Worm (Caenorhabditis elegans) whole organism, young adult: ENCODE measurements around the gene nlp-11.
A peak's percentile ranks its signal among the peaks of the same experiment; 100 is the strongest.

Source experiments
- B0336.3 ChIP-seq: fragments of 200-800 bp; sonication (Bioruptor generic); IDR thresholded peaks from 2 replicates; pipeline ENCODE4 v1.3.6; 2022; ENCODE audit warnings: missing genetic modification characterization, missing compliant biosample characterization
- D2030.7 ChIP-seq: fragments of 200-800 bp; sonication (Bioruptor generic); IDR thresholded peaks from 2 replicates; pipeline ENCODE4 v1.3.6; 2022; ENCODE audit warnings: missing genetic modification reagents, missing genetic modification characterization, missing compliant biosample characterization
- F23B12.7 ChIP-seq: sonication (generic microtip); optimal IDR thresholded peaks from 2 replicates; lab custom pipeline; 2017; ENCODE audit warnings: missing genetic modification characterization, mild to moderate bottlenecking, missing compliant biosample characterization, antibody characterized with exemption, moderate library complexity; ENCODE audit not compliant: insufficient read depth
- F49E8.2 ChIP-seq: sonication (generic microtip); optimal IDR thresholded peaks from 3 replicates; lab custom pipeline; 2017; ENCODE audit warnings: missing genetic modification characterization, mild to moderate bottlenecking, missing compliant biosample characterization, antibody characterized with exemption, moderate library complexity; ENCODE audit not compliant: insufficient read depth
- F57A8.1 ChIP-seq: fragments of 200-800 bp; sonication (Bioruptor generic); optimal IDR thresholded peaks from 2 replicates; lab custom pipeline; 2018; ENCODE audit warnings: mild to moderate bottlenecking, missing genetic modification characterization, moderate library complexity, missing compliant biosample characterization
- K11D2.4 ChIP-seq: fragments of 200-800 bp; sonication (Bioruptor generic); IDR thresholded peaks from 2 replicates; pipeline ENCODE4 v1.3.6; 2022; ENCODE audit warnings: missing genetic modification reagents, missing genetic modification characterization, missing compliant biosample characterization
- K12H6.12 ChIP-seq: fragments of 200-800 bp; sonication (Bioruptor generic); optimal IDR thresholded peaks from 2 replicates; lab custom pipeline; 2018; ENCODE audit warnings: mild to moderate bottlenecking, missing genetic modification characterization, missing compliant biosample characterization
- T26A5.8 ChIP-seq: sonication (generic microtip); optimal IDR thresholded peaks from 2 replicates; lab custom pipeline; 2016; ENCODE audit warnings: missing genetic modification characterization, missing compliant biosample characterization
- Y67H2A.10 ChIP-seq: fragments of 200-800 bp; sonication (Bioruptor generic); conservative IDR thresholded peaks from 2 replicates; pipeline ENCODE4 v1.3.6; 2022; ENCODE audit warnings: missing genetic modification reagents, missing genetic modification characterization, missing compliant biosample characterization
- akir-1 ChIP-seq: fragments of 200-800 bp; sonication (Bioruptor generic); optimal IDR thresholded peaks from 2 replicates; lab custom pipeline; 2018; ENCODE audit warnings: mild to moderate bottlenecking, missing genetic modification characterization, moderate library complexity, missing compliant biosample characterization
- aptf-3 ChIP-seq: fragments of 200-800 bp; sonication (Bioruptor generic); IDR thresholded peaks from 2 replicates; pipeline ENCODE4 v1.3.6; 2022; ENCODE audit warnings: missing genetic modification characterization, missing compliant biosample characterization
- athp-1 ChIP-seq: sonication (generic microtip); optimal IDR thresholded peaks from 2 replicates; lab custom pipeline; 2017; ENCODE audit warnings: mild to moderate bottlenecking, missing genetic modification characterization, missing compliant biosample characterization
- attf-6 ChIP-seq: fragments of 200-800 bp; sonication (Bioruptor generic); IDR thresholded peaks from 2 replicates; pipeline ENCODE4 v1.3.6; 2022; ENCODE audit warnings: missing genetic modification reagents, missing genetic modification characterization, missing compliant biosample characterization
- cebp-1 ChIP-seq, 2 experiments: fragments of 200-800 bp in 1 of 2; sonication (Bioruptor generic) in 1 of 2; sonication (generic microtip) in 1 of 2; IDR thresholded peaks in 1 of 2; optimal IDR thresholded peaks in 1 of 2; 2 replicates each; pipeline versions ENCODE4 v1.3.6 to Lab custom; 2017 to 2022; ENCODE audit warnings: missing compliant biosample characterization in 2 of 2, missing genetic modification characterization in 2 of 2, mild to moderate bottlenecking in 1 of 2, missing genetic modification reagents in 1 of 2, moderate library complexity in 1 of 2
- ceh-100 ChIP-seq: fragments of 200-800 bp; sonication (Bioruptor generic); IDR thresholded peaks from 2 replicates; pipeline ENCODE4 v1.3.6; 2022; ENCODE audit warnings: missing genetic modification reagents, missing genetic modification characterization, missing compliant biosample characterization
- ceh-58 ChIP-seq: fragments of 200-800 bp; sonication (Bioruptor generic); IDR thresholded peaks from 2 replicates; pipeline ENCODE4 v1.3.6; 2022; ENCODE audit warnings: missing genetic modification characterization, missing compliant biosample characterization
- dox-1 ChIP-seq: fragments of 200-800 bp; sonication (Bioruptor generic); IDR thresholded peaks from 2 replicates; pipeline ENCODE4 v1.3.6; 2022; ENCODE audit warnings: missing genetic modification reagents, missing genetic modification characterization, missing compliant biosample characterization
- dpl-1 ChIP-seq: fragments of 150-350 bp; optimal IDR thresholded peaks from 2 replicates; lab custom pipeline; 2014; ENCODE audit warnings: missing biosample characterization, missing genetic modification reagents, missing genetic modification characterization
- fkh-3 ChIP-seq: sonication (generic microtip); optimal IDR thresholded peaks from 2 replicates; lab custom pipeline; 2016; ENCODE audit warnings: mild to moderate bottlenecking, missing genetic modification characterization, missing compliant biosample characterization
- lag-1 ChIP-seq: fragments of 200-800 bp; sonication (Bioruptor generic); IDR thresholded peaks from 2 replicates; pipeline ENCODE4 v1.3.6; 2022; ENCODE audit warnings: missing genetic modification reagents, missing genetic modification characterization, missing compliant biosample characterization
- let-607 ChIP-seq, 2 experiments: fragments of 200-800 bp in 1 of 2; sonication (Bioruptor generic) in 1 of 2; sonication (generic microtip) in 1 of 2; optimal IDR thresholded peaks; 2 replicates each; lab custom pipeline; 2016 to 2018; ENCODE audit warnings: mild to moderate bottlenecking in 2 of 2, missing compliant biosample characterization in 2 of 2, missing genetic modification characterization in 2 of 2, moderate library complexity in 2 of 2, missing genotype in 1 of 2
- lin-35 ChIP-seq, 3 experiments: fragments of 150-350 bp in 2 of 3; sonication (generic microtip) in 1 of 3; optimal IDR thresholded peaks; 2 replicates each; lab custom pipeline; 2014 to 2018; ENCODE audit warnings: missing biosample characterization in 3 of 3, missing genetic modification characterization in 3 of 3, missing genetic modification reagents in 3 of 3
- lin-54 ChIP-seq: fragments of 200-800 bp; sonication (Bioruptor generic); optimal IDR thresholded peaks from 2 replicates; lab custom pipeline; 2018; ENCODE audit warnings: mild to moderate bottlenecking, missing genetic modification characterization, missing compliant biosample characterization
- lsl-1 ChIP-seq: fragments of 200-800 bp; sonication (Bioruptor generic); optimal IDR thresholded peaks from 2 replicates; lab custom pipeline; 2018; ENCODE audit warnings: mild to moderate bottlenecking, missing genetic modification characterization, moderate library complexity, missing compliant biosample characterization
- madf-6 ChIP-seq: fragments of 200-800 bp; sonication (Bioruptor generic); IDR thresholded peaks from 2 replicates; pipeline ENCODE4 v1.3.6; 2022; ENCODE audit warnings: missing genetic modification reagents, missing genetic modification characterization, missing compliant biosample characterization
- madf-8 ChIP-seq: fragments of 200-800 bp; sonication (Bioruptor generic); conservative IDR thresholded peaks from 2 replicates; pipeline ENCODE4 v1.3.6; 2022; ENCODE audit warnings: missing genetic modification reagents, missing genetic modification characterization, missing compliant biosample characterization
- mel-28 ChIP-seq: sonication (generic microtip); optimal IDR thresholded peaks from 2 replicates; lab custom pipeline; 2016; ENCODE audit warnings: borderline replicate concordance, mild to moderate bottlenecking, missing genetic modification characterization, missing compliant biosample characterization
- nfya-1 ChIP-seq: sonication (generic microtip); optimal IDR thresholded peaks from 2 replicates; lab custom pipeline; 2017; ENCODE audit warnings: antibody characterized with exemption, missing compliant biosample characterization, missing genetic modification characterization, borderline replicate concordance; ENCODE audit not compliant: insufficient read depth
- nfyb-1 ChIP-seq: fragments of 200-800 bp; sonication (Bioruptor generic); IDR thresholded peaks from 2 replicates; pipeline ENCODE4 v1.3.6; 2022; ENCODE audit warnings: missing genetic modification reagents, missing genetic modification characterization, missing compliant biosample characterization
- nhr-90 ChIP-seq: sonication (generic microtip); optimal IDR thresholded peaks from 2 replicates; lab custom pipeline; 2016; ENCODE audit warnings: missing genotype, mild to moderate bottlenecking, missing genetic modification characterization, missing compliant biosample characterization
- pbrm-1 ChIP-seq: fragments of 200-800 bp; sonication (Bioruptor generic); IDR thresholded peaks from 2 replicates; pipeline ENCODE4 v1.3.6; 2022; ENCODE audit warnings: missing genetic modification reagents, missing genetic modification characterization, missing compliant biosample characterization
- pha-4 ChIP-seq: fragments of 150-350 bp; sonication (generic microtip); optimal IDR thresholded peaks from 2 replicates; lab custom pipeline; 2014; ENCODE audit warnings: missing biosample characterization, missing genetic modification reagents, missing genetic modification characterization
- rpc-1 ChIP-seq, 2 experiments: fragments of 150-350 bp in 1 of 2; sonication (generic microtip) in 1 of 2; optimal IDR thresholded peaks; 2 replicates each; lab custom pipeline; 2014 to 2018; ENCODE audit warnings: missing biosample characterization in 1 of 2, missing genetic modification characterization in 1 of 2, missing genetic modification reagents in 1 of 2, missing genotype in 1 of 2
- sdz-38 ChIP-seq: sonication (generic microtip); optimal IDR thresholded peaks from 2 replicates; lab custom pipeline; 2016; ENCODE audit warnings: missing genotype, missing genetic modification characterization, missing compliant biosample characterization
- snpc-1.1 ChIP-seq: sonication (generic microtip); optimal IDR thresholded peaks from 2 replicates; lab custom pipeline; 2017; ENCODE audit warnings: missing genetic modification characterization, mild to moderate bottlenecking, missing compliant biosample characterization, antibody characterized with exemption, moderate library complexity, missing genotype, missing genetic modification reagents; ENCODE audit not compliant: insufficient read depth
- snpc-1.3 ChIP-seq: sonication (generic microtip); optimal IDR thresholded peaks from 2 replicates; lab custom pipeline; 2017; ENCODE audit warnings: missing genetic modification characterization, mild to moderate bottlenecking, missing compliant biosample characterization, antibody characterized with exemption, moderate library complexity, missing genotype, missing genetic modification reagents; ENCODE audit not compliant: insufficient read depth
- snpc-4 ChIP-seq, 5 experiments: fragments of 150-350 bp in 1 of 5; sonication (generic microtip) in 4 of 5; optimal IDR thresholded peaks; 2 replicates each; lab custom pipeline; 2014 to 2018; ENCODE audit warnings: missing genetic modification characterization in 5 of 5, missing biosample characterization in 3 of 5, antibody characterized with exemption in 2 of 5, mild to moderate bottlenecking in 2 of 5, missing compliant biosample characterization in 2 of 5, missing genotype in 2 of 5, moderate library complexity in 2 of 5, missing genetic modification reagents in 1 of 5
- tbp1 ChIP-seq: fragments of 200-800 bp; sonication (Bioruptor generic); optimal IDR thresholded peaks from 2 replicates; lab custom pipeline; 2018; ENCODE audit warnings: mild to moderate bottlenecking, missing genetic modification characterization, missing compliant biosample characterization
- unc-130 ChIP-seq: sonication (generic microtip); optimal IDR thresholded peaks from 2 replicates; lab custom pipeline; 2016; ENCODE audit warnings: missing genetic modification reagents, missing genetic modification characterization, missing compliant biosample characterization
- xnd-1 ChIP-seq: sonication (generic microtip); optimal IDR thresholded peaks from 2 replicates; lab custom pipeline; 2016; ENCODE audit warnings: missing genotype, missing genetic modification reagents, missing genetic modification characterization, missing compliant biosample characterization
- zim-3 ChIP-seq: sonication (generic microtip); optimal IDR thresholded peaks from 2 replicates; lab custom pipeline; 2017; ENCODE audit warnings: mild to moderate bottlenecking, missing genetic modification characterization, moderate library complexity, missing compliant biosample characterization
- ztf-22 ChIP-seq: fragments of 200-800 bp; sonication (Bioruptor generic); optimal IDR thresholded peaks from 2 replicates; lab custom pipeline; 2018; ENCODE audit warnings: mild to moderate bottlenecking, missing genetic modification characterization, moderate library complexity, missing compliant biosample characterization
- ztf-6 ChIP-seq: fragments of 200-800 bp; sonication (Bioruptor generic); IDR thresholded peaks from 2 replicates; pipeline ENCODE4 v1.3.6; 2022; ENCODE audit warnings: missing genetic modification reagents, missing genetic modification characterization, missing compliant biosample characterization

The nlp-11 gene

DNA sequence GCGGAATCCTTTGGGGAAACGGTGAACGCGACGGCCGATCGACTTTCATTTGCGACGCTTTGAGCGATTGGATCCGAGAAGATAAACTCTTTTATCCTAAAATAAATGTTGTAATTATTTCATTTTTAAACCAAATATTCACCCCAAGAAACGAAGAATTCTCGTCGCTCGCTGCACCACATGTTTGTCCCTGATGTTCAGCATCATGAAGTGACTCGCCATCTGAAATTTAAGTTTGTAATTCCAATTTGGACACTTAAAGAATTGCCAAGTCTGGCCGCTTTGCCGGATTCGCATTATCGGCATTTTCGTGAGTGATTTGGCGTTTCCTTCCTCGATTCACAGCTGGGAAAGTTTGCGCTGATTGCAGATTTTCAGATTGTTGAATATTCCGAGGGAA is 26.2 kb upstream of the nlp-11 start, which contains the start of gene Y53C12A.6:
TSS of gene Y53C12A.6 (minus strand) at position 101 of the 400 bp plus-strand sequence.
- no peak for TF ChIP-seq fkh-3 (tag; lab: Kevin White, UChicago)
- no peak for TF ChIP-seq lsl-1
- TF ChIP-seq nfya-1 (tag; lab: Kevin White, UChicago) = no peak
- TF ChIP-seq aptf-3 (GFP tag; lab: Robert Waterston, UW) = no peak
- TF ChIP-seq tbp1 (GFP tag; lab: Kevin White, UChicago) = no peak
- no peak for TF ChIP-seq ztf-22
- no peak for TF ChIP-seq sdz-38
- TF ChIP-seq attf-6 = no peak
- no peak for TF ChIP-seq nhr-90 (tag; lab: Kevin White, UChicago)
- TF ChIP-seq ceh-58 (GFP tag; lab: Robert Waterston, UW) = no peak
- TF ChIP-seq pbrm-1 (GFP tag; lab: Robert Waterston, UW) = no peak

DNA sequence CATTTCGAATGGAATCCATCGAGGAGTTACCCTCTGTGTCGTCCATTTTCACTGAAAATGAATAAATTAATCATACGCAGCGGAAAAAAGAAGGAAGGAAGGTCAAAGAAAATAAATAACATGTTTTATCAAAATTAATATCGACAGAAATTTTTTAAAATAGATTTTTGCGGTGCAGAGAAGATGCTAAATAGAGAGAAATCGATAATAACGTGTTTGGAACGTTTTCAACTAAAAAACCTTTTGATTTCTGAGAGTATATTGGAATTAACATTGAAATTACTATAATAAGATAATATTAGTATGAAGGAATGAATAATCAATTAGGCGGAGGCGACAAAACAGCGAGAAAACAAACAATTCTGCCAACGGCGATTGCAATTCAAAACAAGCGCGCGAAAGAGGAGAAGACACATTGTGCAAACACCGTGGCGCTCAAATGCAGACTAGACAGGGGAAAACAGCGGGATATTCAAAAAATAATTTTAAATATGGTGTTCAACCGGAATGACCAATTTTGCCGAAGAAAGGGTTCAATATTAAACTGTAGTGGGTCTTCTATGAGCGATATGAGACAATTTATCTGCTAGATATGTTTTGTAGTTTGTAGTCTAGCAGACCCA is 24.8 kb upstream of the nlp-11 start, which contains the start of gene wee-1.3:
TSS of gene wee-1.3 (minus strand) at position 51 of the 623 bp plus-strand sequence.
- 0 out of 2 replicates have a peak, but pooled peaks have one; percentile 33 for TF ChIP-seq D2030.7
- TF ChIP-seq snpc-1.1 (tag; lab: Kevin White, UChicago) = no peak
- TF ChIP-seq lin-35 (GFP tag; optimal IDR thresholded peaks at IDR 0.05; lab: Kevin White, UChicago) = peak; percentile 20 to 95 (median 70)
- peak in 1 of 2 experiments; percentile 18 for TF ChIP-seq let-607 (tag; optimal IDR thresholded peaks at IDR 0.05; lab: Kevin White, UChicago)
- peak; percentile 44; the same call in 1 of the 2 replicates for TF ChIP-seq nfyb-1 (GFP tag; lab: Robert Waterston, UW)
- no peak for TF ChIP-seq mel-28 (tag; lab: Kevin White, UChicago)
- TF ChIP-seq akir-1 (GFP tag; lab: Kevin White, UChicago) = no peak
- no peak for TF ChIP-seq rpc-1 (optimal IDR thresholded peaks at IDR 0.05; lab: Kevin White, UChicago)
- no peak for TF ChIP-seq rpc-1 (tag; optimal IDR thresholded peaks at IDR 0.05; lab: Kevin White, UChicago)
- TF ChIP-seq madf-8 = peak; percentile 49
- TF ChIP-seq Y67H2A.10 (GFP tag; lab: Robert Waterston, UW) = no peak
- peak; percentile 17 for TF ChIP-seq K12H6.12 (tag; lab: Kevin White, UChicago)
- no peak for TF ChIP-seq ztf-6
- TF ChIP-seq lag-1 = no peak
- TF ChIP-seq pbrm-1 (GFP tag; lab: Robert Waterston, UW) = peak; percentile 55; the same call in 1 of the 2 replicates
- TF ChIP-seq xnd-1 (tag; lab: Kevin White, UChicago) = peak; percentile 19
- TF ChIP-seq K11D2.4 = no peak
- no peak for TF ChIP-seq sdz-38
- no peak for TF ChIP-seq pha-4 (tag; lab: Kevin White, UChicago)
- no peak for TF ChIP-seq zim-3 (tag; lab: Kevin White, UChicago)
- peak; percentile 37; the same call in 1 of the 2 replicates for TF ChIP-seq B0336.3 (GFP tag; lab: Robert Waterston, UW)
- TF ChIP-seq F23B12.7 (tag; lab: Kevin White, UChicago) = peak; percentile 26
- TF ChIP-seq dox-1 (GFP tag; lab: Robert Waterston, UW) = peak; percentile 65
- TF ChIP-seq cebp-1 (GFP tag; IDR thresholded peaks at IDR 0.05; lab: Robert Waterston, UW) = no peak
- TF ChIP-seq cebp-1 (tag; optimal IDR thresholded peaks at IDR 0.05; lab: Kevin White, UChicago) = peak; percentile 56
- TF ChIP-seq F49E8.2 (tag; lab: Kevin White, UChicago) = no peak
- no peak for TF ChIP-seq snpc-4 (GFP tag; optimal IDR thresholded peaks at IDR 0.05; lab: Kevin White, UChicago)
- peak in 3 of 4 experiments; percentile 8 to 46 (median 45) for TF ChIP-seq snpc-4 (tag; optimal IDR thresholded peaks at IDR 0.05; lab: Kevin White, UChicago)
- peak; percentile 48 for TF ChIP-seq unc-130
- peak; percentile 6 for TF ChIP-seq athp-1
- TF ChIP-seq lin-54 (GFP tag; lab: Kevin White, UChicago) = peak; percentile 98
- TF ChIP-seq T26A5.8 (tag; lab: Kevin White, UChicago) = no peak
- TF ChIP-seq snpc-1.3 (tag; lab: Kevin White, UChicago) = no peak
- TF ChIP-seq ceh-100 = peak; percentile 22; the same call in 1 of the 2 replicates
- TF ChIP-seq F57A8.1 (GFP tag; lab: Kevin White, UChicago) = no peak
- peak; percentile 78 for TF ChIP-seq madf-6 (GFP tag; lab: Robert Waterston, UW)
- TF ChIP-seq dpl-1 = peak; percentile 93
